Fruit fly (Drosophila melanogaster) whole organism, embryonic: Measurements from ENCODE around the gene inaE.

Source experiments
- Dip3 ChIP-seq: fragments of 200-800 bp; sonication (Bioruptor generic); optimal IDR thresholded peaks from 3 replicates; lab custom pipeline; 2016; ENCODE audit warnings: missing biosample characterization, missing genetic modification characterization
- NFAT ChIP-seq: fragments of 200-800 bp; sonication (Bioruptor generic); IDR thresholded peaks from 2 replicates; pipeline ENCODE4 v1.3.6; 2022; ENCODE audit warnings: missing biosample characterization, missing genetic modification characterization
- cg ChIP-seq: fragments of 200-800 bp; sonication (Bioruptor generic); optimal IDR thresholded peaks from 3 replicates; lab custom pipeline; 2019; ENCODE audit warnings: missing biosample characterization, mild to moderate bottlenecking, missing genetic modification characterization, moderate library complexity
- chinmo ChIP-seq: fragments of 200-800 bp; sonication (Bioruptor generic); IDR thresholded peaks from 4 replicates; pipeline ENCODE4 v1.3.6; 2022; ENCODE audit warnings: missing biosample characterization, missing genetic modification characterization; ENCODE audit not compliant: partially characterized antibody
- exex ChIP-seq: fragments of 200-800 bp; sonication (Bioruptor generic); optimal IDR thresholded peaks from 4 replicates; lab custom pipeline; 2018; ENCODE audit warnings: missing biosample characterization, mild to moderate bottlenecking, missing genetic modification characterization, moderate library complexity
- lola ChIP-seq, 3 experiments: fragments of >200 bp in 2 of 3; fragments of 200-800 bp in 1 of 3; sonication (Bioruptor generic) in 1 of 3; optimal IDR thresholded peaks; 2 replicates each; lab custom pipeline; 2017 to 2019; ENCODE audit warnings: missing biosample characterization in 3 of 3, missing genetic modification characterization in 3 of 3, mild to moderate bottlenecking in 1 of 3, moderate library complexity in 1 of 3
- run ChIP-seq: fragments of 200-800 bp; sonication (Bioruptor generic); optimal IDR thresholded peaks from 3 replicates; lab custom pipeline; 2018; ENCODE audit warnings: missing biosample characterization, mild to moderate bottlenecking, missing genetic modification characterization
- sug ChIP-seq: fragments of 200-800 bp; optimal IDR thresholded peaks from 2 replicates; lab custom pipeline; 2019; ENCODE audit warnings: missing biosample characterization, mild to moderate bottlenecking, missing genetic modification characterization, moderate library complexity

DNA sequence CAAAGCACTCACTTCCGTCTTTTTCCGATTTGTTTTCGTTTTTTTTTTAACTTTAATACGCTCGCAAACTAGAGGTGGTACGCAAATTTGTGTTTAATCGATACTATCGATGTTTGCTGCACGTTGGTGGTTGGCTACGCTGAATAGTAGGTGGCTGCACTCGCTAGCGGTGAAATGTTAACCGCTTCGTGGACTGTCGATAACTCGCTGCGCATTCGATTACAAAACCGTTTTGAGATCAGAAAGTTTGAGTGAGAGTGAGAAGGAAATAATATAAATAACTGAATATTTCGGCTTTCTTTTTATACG, 47.4 kb upstream of the inaE start, which contains the start of gene g:
- TF ChIP-seq NFAT = no peak
- no peak for TF ChIP-seq Dip3 (GFP tag; lab: Kevin White, UChicago)
- TF ChIP-seq chinmo (GFP tag; lab: Robert Waterston, UW) = peak; percentile 85; the same call in 3 of the 4 replicates
- no peak for TF ChIP-seq sug (tag; lab: Kevin White, UChicago)
- TF ChIP-seq run (tag; lab: Kevin White, UChicago) = no peak
- no peak for TF ChIP-seq cg (GFP tag; lab: Kevin White, UChicago)
- no peak for TF ChIP-seq exex (tag; lab: Kevin White, UChicago)
- no peak for TF ChIP-seq lola (GFP tag; optimal IDR thresholded peaks at IDR 0.05; lab: Kevin White, UChicago)
